Worm (Caenorhabditis elegans): ENCODE results near the gene R160.14.

ce11 chrX:4364877-4365276 is 7.0 kb downstream of the R160.14 start, which contains the start of gene F14H12.8:
- no peak for TF ChIP-seq ceh-43 (GFP tag; optimal IDR thresholded peaks at IDR 0.05)
- no peak for TF ChIP-seq unc-62 (GFP tag; optimal IDR thresholded peaks at IDR 0.05)
- TF ChIP-seq cnd-1 (tag; optimal IDR thresholded peaks at IDR 0.05) = no peak
- no peak for TF ChIP-seq ztf-11 (tag; optimal IDR thresholded peaks at IDR 0.05)
- no peak for TF ChIP-seq snpc-4 (tag; optimal IDR thresholded peaks at IDR 0.05)
- TF ChIP-seq nhr-76 (tag; optimal IDR thresholded peaks at IDR 0.05) = no peak
- TF ChIP-seq nhr-12 (tag; optimal IDR thresholded peaks at IDR 0.05) = no peak
- TF ChIP-seq lsy-2 (tag; optimal IDR thresholded peaks at IDR 0.05) = no peak
- no peak for TF ChIP-seq blmp-1 (tag; optimal IDR thresholded peaks at IDR 0.05)
- no peak for TF ChIP-seq zip-8 (tag; optimal IDR thresholded peaks at IDR 0.05)
- no peak for TF ChIP-seq lin-32 (GFP tag; optimal IDR thresholded peaks at IDR 0.05)
- TF ChIP-seq lin-13 (tag; optimal IDR thresholded peaks at IDR 0.05) = no peak

All from whole organism, mixed stage, embryonic.